Fruit fly (Drosophila melanogaster) ovary, adult (tissue): ENCODE measurements around the gene CG42780.
A peak's percentile ranks its signal among the peaks of the same experiment; 100 is the strongest.

Experiments
- CG17801 ChIP-seq: fragments of 200-800 bp; optimal IDR thresholded peaks from 2 replicates; lab custom pipeline; 2019; ENCODE audit warnings: missing biosample characterization, mild to moderate bottlenecking, missing genetic modification characterization, moderate library complexity; ENCODE audit not compliant: partially characterized antibody

Gene CG42780

DNA sequence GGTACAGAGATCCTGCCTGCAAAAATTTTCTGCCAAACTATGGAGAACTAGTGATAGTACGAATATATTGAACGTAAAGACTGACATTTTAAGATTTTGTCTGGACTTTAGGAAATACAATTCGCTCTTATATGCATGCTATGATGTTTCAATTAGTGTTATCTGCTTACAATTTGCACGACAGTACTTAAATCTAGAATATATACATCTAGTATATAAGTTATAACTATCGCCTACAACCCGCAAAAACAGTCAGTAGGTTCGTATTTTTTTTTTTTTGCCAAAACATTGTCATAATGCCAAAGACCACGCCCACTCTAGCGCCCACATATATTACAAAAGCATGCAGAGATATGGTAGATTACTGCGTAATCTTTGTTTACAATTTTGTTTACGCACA lies at the start of gene CG42780:
Gene CG42780, minus strand, starts transcription at position 101 of the 400 bp plus-strand sequence.
- TF ChIP-seq CG17801 (GFP tag; lab: Kevin White, UChicago): no peak

- TF ChIP-seq CG17801 (GFP tag; lab: Kevin White, UChicago): no peak
Measured at dm6 chrX:7379569-7379968, 47.6 kb upstream of the CG42780 start.

- no peak for TF ChIP-seq CG17801 (GFP tag; lab: Kevin White, UChicago)
Measured at dm6 chrX:7377840-7378239, 45.8 kb upstream of the CG42780 start, which contains the start of gene CheA7a. Gene CheA7a, plus strand, starts transcription at chrX:7378140.

DNA sequence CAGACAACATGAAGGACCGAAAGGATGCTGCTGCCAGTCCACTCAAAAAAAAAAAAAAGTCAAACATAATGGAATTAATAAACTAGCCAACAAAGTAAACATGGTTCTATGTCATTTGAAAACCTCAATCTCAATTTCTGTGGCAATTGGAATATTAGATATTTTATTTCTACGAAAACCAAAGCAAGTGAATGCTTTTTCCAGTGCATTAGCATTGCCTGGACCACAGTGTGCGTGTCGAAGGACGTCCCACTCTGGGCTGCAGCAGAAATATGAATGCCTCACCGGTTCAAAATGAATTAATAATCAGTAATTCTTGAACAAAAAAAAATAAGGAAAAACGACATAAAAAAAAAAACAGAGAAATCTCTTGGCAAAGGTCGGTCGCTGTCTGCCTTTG lies 40.5 kb upstream of the CG42780 start:
- no peak for TF ChIP-seq CG17801 (GFP tag; lab: Kevin White, UChicago)

DNA sequence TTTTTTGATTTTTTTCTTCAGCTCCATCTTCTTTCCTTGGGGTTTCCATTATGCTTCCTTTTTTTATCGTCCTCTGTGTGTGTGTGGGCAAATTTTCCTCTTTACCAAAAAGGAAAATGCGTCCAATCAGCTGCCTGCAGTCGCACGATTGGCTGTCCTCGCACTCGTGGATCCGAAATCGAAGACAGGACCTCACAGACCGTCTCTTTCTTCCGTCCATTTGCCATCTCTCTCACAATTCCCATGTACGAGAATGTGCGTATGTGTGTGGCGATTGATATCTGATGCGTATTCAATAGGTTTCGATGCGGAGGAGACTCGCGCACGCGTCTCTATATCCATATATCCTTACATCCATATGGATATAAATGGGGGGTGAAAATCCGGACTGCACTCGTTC lies 36.4 kb upstream of the CG42780 start:
- no peak for TF ChIP-seq CG17801 (GFP tag; lab: Kevin White, UChicago)

DNA sequence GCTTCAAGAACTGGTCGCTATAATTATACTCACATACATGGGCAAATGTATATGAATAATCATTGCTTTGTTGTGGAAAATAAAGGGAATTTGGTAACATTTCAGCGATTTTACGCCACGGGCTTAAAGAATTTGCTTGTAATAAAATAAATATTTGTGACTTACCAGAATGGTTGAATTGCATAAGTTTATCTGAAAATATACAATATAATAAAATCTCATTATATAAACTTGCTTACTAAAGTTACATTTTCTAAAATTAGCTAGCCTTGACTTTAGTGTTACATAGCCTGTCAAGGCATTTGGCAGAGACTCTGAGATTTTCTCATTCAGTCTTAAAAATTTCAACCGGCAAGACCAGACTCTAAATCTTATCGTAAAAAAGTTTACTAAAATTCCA lies 26.5 kb upstream of the CG42780 start, which contains the start of gene CG1999:
Gene CG1999, plus strand, starts transcription at position 301 of the 400 bp plus-strand sequence.
- TF ChIP-seq CG17801 (GFP tag; lab: Kevin White, UChicago): no peak

- no peak for TF ChIP-seq CG17801 (GFP tag; lab: Kevin White, UChicago)
Measured at dm6 chrX:7349963-7350362, 18.0 kb upstream of the CG42780 start.

- TF ChIP-seq CG17801 (GFP tag; lab: Kevin White, UChicago): no peak
Measured at dm6 chrX:7347406-7347805, 15.4 kb upstream of the CG42780 start, which contains the start of gene CG15034. Gene CG15034, minus strand, starts transcription at chrX:7347506.

DNA sequence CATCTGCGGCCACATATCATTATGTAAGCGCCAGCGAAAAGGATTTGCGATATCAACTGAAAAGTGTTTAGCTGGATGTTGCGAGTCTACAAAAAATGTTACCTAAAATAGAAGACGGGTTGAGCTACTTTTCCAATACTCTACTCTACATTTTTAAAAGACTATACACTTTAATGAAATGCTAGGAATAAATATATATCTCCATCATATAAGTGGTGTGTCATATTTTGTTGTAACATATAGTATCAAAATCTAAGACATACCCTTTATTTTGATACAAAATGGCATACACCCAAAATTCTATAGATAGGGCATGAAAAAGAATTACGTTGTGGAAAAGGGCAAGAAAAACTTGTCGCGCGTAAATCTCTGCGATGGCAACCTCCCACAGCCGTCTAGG lies 11.0 kb upstream of the CG42780 start:
- TF ChIP-seq CG17801 (GFP tag; lab: Kevin White, UChicago): no peak

DNA sequence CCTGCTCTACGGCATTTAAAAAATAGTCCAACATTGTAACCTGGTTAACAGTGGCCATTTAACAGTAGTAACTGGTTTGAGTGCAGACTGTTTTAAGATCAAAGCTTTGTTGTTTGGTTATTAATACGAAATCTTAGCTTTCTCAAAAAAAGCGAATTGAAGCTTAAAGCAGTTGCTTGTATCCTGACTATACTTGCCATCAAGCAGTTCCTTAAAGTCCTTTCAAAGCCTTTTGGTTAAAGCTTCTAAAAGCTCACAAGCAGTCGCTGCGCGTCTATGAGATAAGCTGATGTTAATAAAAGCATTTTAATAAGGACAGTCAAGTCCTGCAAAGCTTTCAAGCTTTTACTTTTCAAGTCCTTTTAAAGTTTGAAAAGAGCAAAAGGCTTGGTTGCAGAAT lies 8.7 kb upstream of the CG42780 start:
- no peak for TF ChIP-seq CG17801 (GFP tag; lab: Kevin White, UChicago)

DNA sequence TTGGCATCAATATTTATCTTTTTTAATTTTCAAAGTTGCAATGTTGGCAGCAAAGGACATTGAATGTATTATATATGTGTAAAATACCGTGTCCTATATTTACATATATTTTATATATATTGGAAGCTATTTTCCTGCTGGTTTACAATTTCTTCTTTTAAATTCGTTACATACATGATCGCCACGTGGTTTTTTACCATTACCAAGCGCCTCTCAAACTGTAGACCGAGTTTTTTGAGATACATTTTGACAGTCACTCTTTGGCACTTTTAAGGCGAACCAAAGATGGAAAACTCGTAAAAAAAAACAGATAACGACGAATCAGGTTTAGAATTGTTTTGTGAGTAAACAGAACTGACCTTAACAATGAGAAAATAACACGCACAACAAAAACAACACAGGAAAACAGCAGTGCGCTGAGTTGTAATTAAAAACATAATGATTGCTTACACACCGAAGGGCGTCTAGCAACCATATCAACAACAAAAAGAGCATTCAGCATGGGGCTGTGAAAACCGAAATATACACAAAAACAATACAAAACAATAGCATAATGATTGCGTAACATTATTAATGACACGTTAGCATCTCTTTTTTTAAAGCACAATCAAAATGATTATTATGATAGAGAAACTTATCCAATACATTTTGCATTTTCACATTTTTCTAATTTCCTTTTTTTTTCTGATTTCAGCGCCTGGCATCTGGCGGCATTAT lies 7.8 kb upstream of the CG42780 start:
- TF ChIP-seq CG17801 (GFP tag; lab: Kevin White, UChicago): no peak

- no peak for TF ChIP-seq CG17801 (GFP tag; lab: Kevin White, UChicago)
Measured at dm6 chrX:7338538-7338937, 6.5 kb upstream of the CG42780 start.

DNA sequence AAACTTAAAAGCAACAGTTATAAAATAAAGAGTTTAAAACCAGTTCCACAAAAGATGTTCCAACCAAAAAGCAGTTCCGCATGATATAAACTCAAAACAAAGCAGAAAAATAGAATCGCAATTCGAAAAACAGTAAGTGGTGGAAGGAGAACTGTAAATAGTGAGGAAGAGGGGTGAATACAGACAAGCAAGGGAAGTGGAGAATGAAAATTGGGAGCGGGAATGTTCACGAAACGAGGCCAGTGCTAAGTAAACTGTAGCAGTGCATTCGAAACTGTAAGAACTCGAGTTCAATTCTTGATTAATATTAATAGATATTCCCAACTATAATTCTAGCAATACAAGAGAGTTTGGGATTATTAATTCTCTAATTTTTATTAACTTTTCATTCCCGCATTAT lies 6.0 kb upstream of the CG42780 start:
- no peak for TF ChIP-seq CG17801 (GFP tag; lab: Kevin White, UChicago)

DNA sequence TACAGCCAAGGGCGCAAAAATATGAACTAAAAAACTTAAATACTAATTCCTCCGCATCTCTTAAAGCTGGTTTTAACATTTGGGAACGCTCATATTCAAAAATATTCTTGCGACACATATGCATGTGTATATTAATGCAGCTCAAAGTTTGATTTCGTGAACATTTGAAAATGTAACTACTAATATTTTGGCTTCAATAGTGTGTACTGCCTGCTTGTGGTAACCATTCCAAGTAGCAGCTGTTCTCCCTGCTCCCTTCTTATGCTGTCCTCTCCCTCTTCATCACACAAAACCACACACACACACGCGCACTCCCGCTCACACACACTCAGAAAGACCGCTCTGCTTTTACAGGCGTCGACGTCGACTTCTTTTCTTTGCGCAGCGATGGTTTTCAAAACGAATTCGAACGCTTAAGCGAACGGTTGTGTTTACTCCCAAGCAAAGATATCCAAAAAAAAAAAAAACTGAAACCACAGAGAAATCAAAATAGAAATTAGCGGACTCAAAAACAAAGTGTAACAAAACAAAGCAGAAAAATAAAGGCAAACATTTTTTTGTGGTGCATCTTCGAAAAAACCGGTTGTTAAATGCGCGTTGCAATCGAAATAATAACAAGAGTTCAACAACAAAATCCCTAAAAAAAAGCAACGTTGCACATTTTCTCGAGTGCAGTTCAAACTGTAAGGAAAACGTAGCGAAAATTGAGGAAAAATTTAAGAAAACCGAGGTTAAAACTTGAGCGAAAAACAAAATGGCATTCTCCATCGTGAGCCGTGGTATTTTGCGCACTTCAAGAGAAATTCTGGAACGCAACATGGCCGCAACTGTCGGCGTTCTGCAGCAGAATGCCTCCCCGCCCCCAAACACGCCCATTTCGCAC lies 5.2 kb upstream of the CG42780 start, which contains the start of gene CBP:
Gene CBP, plus strand, starts transcription at position 391 of the 883 bp plus-strand sequence.
- TF ChIP-seq CG17801 (GFP tag; lab: Kevin White, UChicago): peak; percentile 84
